Worm (Caenorhabditis elegans) whole organism, young adult: ENCODE results near the gene cng-1.

Source experiments
- C17E4.6 ChIP-seq: fragments of 200-800 bp; sonication (Bioruptor generic); IDR thresholded peaks from 2 replicates; pipeline ENCODE4 v1.3.6; 2022; ENCODE audit warnings: missing genetic modification reagents, missing genetic modification characterization, missing compliant biosample characterization
- Y67H2A.10 ChIP-seq: fragments of 200-800 bp; sonication (Bioruptor generic); conservative IDR thresholded peaks from 2 replicates; pipeline ENCODE4 v1.3.6; 2022; ENCODE audit warnings: missing genetic modification reagents, missing genetic modification characterization, missing compliant biosample characterization
- nfyb-1 ChIP-seq: fragments of 200-800 bp; sonication (Bioruptor generic); IDR thresholded peaks from 2 replicates; pipeline ENCODE4 v1.3.6; 2022; ENCODE audit warnings: missing genetic modification reagents, missing genetic modification characterization, missing compliant biosample characterization

- TF ChIP-seq C17E4.6 (GFP tag; lab: Robert Waterston, UW) (no peak), nfyb-1 (GFP tag; lab: Robert Waterston, UW) (no peak), Y67H2A.10 (GFP tag; lab: Robert Waterston, UW) (no peak)
Observed at ce11 chrV:15067165-15067564, 35.9 kb upstream of the cng-1 start, which contains the start of gene C25D7.10.
